Fruit fly (Drosophila melanogaster) whole organism, pupa: ENCODE data around the gene CG13117.

Experiments
- CG10348 ChIP-seq: fragments of 200-800 bp; sonication (Bioruptor generic); IDR thresholded peaks from 2 replicates; pipeline ENCODE4 v1.3.6; 2022; ENCODE audit warnings: missing biosample characterization, missing genetic modification characterization
- CG12605 ChIP-seq: fragments of 200-800 bp; sonication (Bioruptor generic); IDR thresholded peaks from 2 replicates; pipeline ENCODE4 v1.3.6; 2022; ENCODE audit warnings: missing biosample characterization, missing genetic modification characterization
- CG13204 ChIP-seq: fragments of 200-800 bp; sonication (Bioruptor generic); optimal IDR thresholded peaks from 2 replicates; lab custom pipeline; 2018; ENCODE audit warnings: missing biosample characterization, mild to moderate bottlenecking, missing genetic modification characterization, moderate library complexity
- CG14655 ChIP-seq: fragments of 200-800 bp; sonication (Bioruptor generic); optimal IDR thresholded peaks from 3 replicates; lab custom pipeline; 2017; ENCODE audit warnings: mild to moderate bottlenecking, missing biosample characterization, missing genetic modification reagents, missing genetic modification characterization
- CG15710 ChIP-seq: fragments of 200-800 bp; sonication (Bioruptor generic); optimal IDR thresholded peaks from 2 replicates; lab custom pipeline; 2018; ENCODE audit warnings: missing biosample characterization, mild to moderate bottlenecking, missing genetic modification characterization, moderate library complexity
- CG17806 ChIP-seq: fragments of 200-800 bp; sonication (Bioruptor generic); optimal IDR thresholded peaks from 2 replicates; lab custom pipeline; 2018; ENCODE audit warnings: missing biosample characterization, mild to moderate bottlenecking, missing genetic modification characterization, moderate library complexity
- CG32121 ChIP-seq: fragments of 200-800 bp; sonication (Bioruptor generic); IDR thresholded peaks from 2 replicates; pipeline ENCODE4 v1.3.6; 2022; ENCODE audit warnings: missing biosample characterization, missing genetic modification characterization
- CG34367 ChIP-seq: fragments of 200-800 bp; sonication (Bioruptor generic); optimal IDR thresholded peaks from 2 replicates; lab custom pipeline; 2018; ENCODE audit warnings: missing biosample characterization, mild to moderate bottlenecking, missing genetic modification characterization
- CG4496 ChIP-seq: fragments of 200-800 bp; sonication (Bioruptor generic); IDR thresholded peaks from 3 replicates; pipeline ENCODE4 v1.3.6; 2022; ENCODE audit warnings: missing biosample characterization, missing genetic modification characterization
- CG8159 ChIP-seq: fragments of 200-800 bp; sonication (Bioruptor generic); optimal IDR thresholded peaks from 3 replicates; lab custom pipeline; 2018; ENCODE audit warnings: missing biosample characterization, mild to moderate bottlenecking, missing genetic modification characterization, moderate library complexity
- CG8301 ChIP-seq: fragments of 200-800 bp; sonication (Bioruptor generic); optimal IDR thresholded peaks from 2 replicates; lab custom pipeline; 2018; ENCODE audit warnings: missing biosample characterization, mild to moderate bottlenecking, missing genetic modification characterization
- CG9948 ChIP-seq: fragments of 200-800 bp; sonication (Bioruptor generic); optimal IDR thresholded peaks from 2 replicates; lab custom pipeline; 2018; ENCODE audit warnings: missing biosample characterization, mild to moderate bottlenecking, missing genetic modification characterization, moderate library complexity
- D1 ChIP-seq: fragments of 200-800 bp; sonication (Bioruptor generic); optimal IDR thresholded peaks from 2 replicates; lab custom pipeline; 2018; ENCODE audit warnings: missing biosample characterization, mild to moderate bottlenecking, missing genetic modification characterization, moderate library complexity
- EcR ChIP-seq: fragments of 200-800 bp; sonication (Bioruptor generic); optimal IDR thresholded peaks from 3 replicates; lab custom pipeline; 2019; ENCODE audit warnings: missing biosample characterization, missing genetic modification characterization, mild to moderate bottlenecking, moderate library complexity, missing genetic modification reagents
- Ets98B ChIP-seq: fragments of 200-800 bp; sonication (Bioruptor generic); IDR thresholded peaks from 2 replicates; pipeline ENCODE4 v1.3.6; 2022; ENCODE audit warnings: missing biosample characterization, missing genetic modification characterization
- Pif1A ChIP-seq: fragments of 200-800 bp; sonication (Bioruptor generic); optimal IDR thresholded peaks from 3 replicates; lab custom pipeline; 2016; ENCODE audit warnings: missing biosample characterization, missing genetic modification characterization
- Pif1B ChIP-seq: fragments of 200-800 bp; sonication (Bioruptor generic); optimal IDR thresholded peaks from 3 replicates; lab custom pipeline; 2016; ENCODE audit warnings: missing biosample characterization, missing genetic modification characterization
- Snoo ChIP-seq: fragments of 200-800 bp; sonication (Bioruptor generic); optimal IDR thresholded peaks from 3 replicates; lab custom pipeline; 2017; ENCODE audit warnings: missing biosample characterization, mild to moderate bottlenecking, missing genetic modification characterization, inconsistent platforms
- fd96Ca ChIP-seq: fragments of 200-800 bp; sonication (Bioruptor generic); IDR thresholded peaks from 3 replicates; pipeline ENCODE4 v1.3.6; 2022; ENCODE audit warnings: missing biosample characterization, missing genetic modification characterization
- gl ChIP-seq: fragments of 200-800 bp; sonication (Bioruptor generic); optimal IDR thresholded peaks from 2 replicates; lab custom pipeline; 2018; ENCODE audit warnings: missing biosample characterization, mild to moderate bottlenecking, missing genetic modification characterization
- rn ChIP-seq: fragments of 200-800 bp; sonication (Bioruptor generic); IDR thresholded peaks from 2 replicates; pipeline ENCODE4 v1.3.6; 2022; ENCODE audit warnings: missing biosample characterization, missing genetic modification characterization

Gene CG13117

dm6 chr2L:9734134-9734533 lies 2.3 kb upstream of the CG13117 start:
- TF ChIP-seq Snoo (tag; lab: Kevin White, UChicago) = peak; percentile 15
- no peak for TF ChIP-seq CG17806 (tag; lab: Kevin White, UChicago)
- TF ChIP-seq CG4496 (GFP tag; lab: Robert Waterston, UW) = 0 out of 3 replicates have a peak, but pooled peaks have one; percentile 13
- peak; percentile 5 for TF ChIP-seq CG8159
- TF ChIP-seq CG34367 = peak; percentile 14
- peak; percentile 40 for TF ChIP-seq Pif1A (GFP tag; lab: Kevin White, UChicago)

dm6 chr2L:9737360-9737759 lies 915 bp downstream of the CG13117 start:
- TF ChIP-seq CG9948 (tag; lab: Kevin White, UChicago) (no peak), CG14655 (no peak), CG10348 (GFP tag; lab: Robert Waterston, UW) (no peak), fd96Ca (GFP tag; lab: Robert Waterston, UW) (no peak), CG13204 (no peak), CG8159 (no peak), gl (tag; lab: Kevin White, UChicago) (no peak), Pif1B (GFP tag; lab: Kevin White, UChicago) (no peak), CG15710 (tag; lab: Kevin White, UChicago) (no peak), CG32121 (no peak), EcR (GFP tag; lab: Kevin White, UChicago) (no peak), CG34367 (no peak), Snoo (tag; lab: Kevin White, UChicago) (no peak), CG17806 (tag; lab: Kevin White, UChicago) (no peak), CG8301 (no peak)
- TF ChIP-seq, all 21 proteins: peak for 0

- peak; percentile 59 for TF ChIP-seq CG14655
- TF ChIP-seq CG34367 = no peak
- no peak; the same call in 1 of the 2 replicates for TF ChIP-seq rn (GFP tag; lab: Robert Waterston, UW)
- TF ChIP-seq Ets98B = no peak
- peak; percentile 47 for TF ChIP-seq CG17806 (tag; lab: Kevin White, UChicago)
- TF ChIP-seq EcR (GFP tag; lab: Kevin White, UChicago) = no peak
- TF ChIP-seq CG15710 (tag; lab: Kevin White, UChicago) = peak; percentile 42
- no peak for TF ChIP-seq Snoo (tag; lab: Kevin White, UChicago)
- TF ChIP-seq CG10348 (GFP tag; lab: Robert Waterston, UW) = no peak
- peak; percentile 59; the same call in 2 of the 3 replicates for TF ChIP-seq fd96Ca (GFP tag; lab: Robert Waterston, UW)
- TF ChIP-seq gl (tag; lab: Kevin White, UChicago) = no peak
- no peak for TF ChIP-seq D1 (tag; lab: Kevin White, UChicago)
- TF ChIP-seq Pif1B (GFP tag; lab: Kevin White, UChicago) = no peak
- TF ChIP-seq CG4496 (GFP tag; lab: Robert Waterston, UW) = peak; percentile 44; the same call in 1 of the 3 replicates
- no peak for TF ChIP-seq CG12605 (GFP tag; lab: Robert Waterston, UW)
- peak; percentile 17; the same call in 1 of the 2 replicates for TF ChIP-seq CG32121
- TF ChIP-seq CG8159 = peak; percentile 61
- TF ChIP-seq Pif1A (GFP tag; lab: Kevin White, UChicago) = no peak
- TF ChIP-seq CG8301 = peak; percentile 49
- TF ChIP-seq CG13204 = no peak
- TF ChIP-seq CG9948 (tag; lab: Kevin White, UChicago) = peak; percentile 37
Observed at dm6 chr2L:9737803-9738202, 1.4 kb downstream of the CG13117 start.

dm6 chr2L:9739685-9740084 lies 3.2 kb downstream of the CG13117 start:
- TF ChIP-seq gl (tag; lab: Kevin White, UChicago) = no peak
- TF ChIP-seq EcR (GFP tag; lab: Kevin White, UChicago) = no peak
- TF ChIP-seq Pif1A (GFP tag; lab: Kevin White, UChicago) = no peak
- TF ChIP-seq Ets98B = no peak
- no peak for TF ChIP-seq CG17806 (tag; lab: Kevin White, UChicago)
- no peak for TF ChIP-seq CG8301
- no peak for TF ChIP-seq CG4496 (GFP tag; lab: Robert Waterston, UW)
- no peak for TF ChIP-seq CG12605 (GFP tag; lab: Robert Waterston, UW)
- no peak for TF ChIP-seq CG10348 (GFP tag; lab: Robert Waterston, UW)
- no peak for TF ChIP-seq fd96Ca (GFP tag; lab: Robert Waterston, UW)
- TF ChIP-seq Pif1B (GFP tag; lab: Kevin White, UChicago) = no peak
- no peak for TF ChIP-seq CG15710 (tag; lab: Kevin White, UChicago)
- no peak for TF ChIP-seq rn (GFP tag; lab: Robert Waterston, UW)
- no peak for TF ChIP-seq CG13204
- TF ChIP-seq CG9948 (tag; lab: Kevin White, UChicago) = no peak
- no peak for TF ChIP-seq CG34367
- no peak for TF ChIP-seq D1 (tag; lab: Kevin White, UChicago)
- no peak for TF ChIP-seq CG14655
- TF ChIP-seq CG8159 = no peak

- TF ChIP-seq rn (GFP tag; lab: Robert Waterston, UW) (no peak), Pif1A (GFP tag; lab: Kevin White, UChicago) (no peak), CG14655 (no peak), CG4496 (GFP tag; lab: Robert Waterston, UW) (no peak), CG8159 (no peak), EcR (GFP tag; lab: Kevin White, UChicago) (no peak), gl (tag; lab: Kevin White, UChicago) (no peak), CG8301 (no peak), CG17806 (tag; lab: Kevin White, UChicago) (no peak), CG10348 (GFP tag; lab: Robert Waterston, UW) (no peak), fd96Ca (GFP tag; lab: Robert Waterston, UW) (no peak), D1 (tag; lab: Kevin White, UChicago) (no peak), Snoo (tag; lab: Kevin White, UChicago) (no peak), CG15710 (tag; lab: Kevin White, UChicago) (no peak), Ets98B (no peak), CG34367 (no peak)
Observed at dm6 chr2L:9743823-9744222, 7.4 kb downstream of the CG13117 start.

dm6 chr2L:9744634-9745033 lies 8.2 kb downstream of the CG13117 start:
- TF ChIP-seq rn (GFP tag; lab: Robert Waterston, UW) (no peak), Pif1A (GFP tag; lab: Kevin White, UChicago) (no peak), fd96Ca (GFP tag; lab: Robert Waterston, UW) (0 out of 3 replicates have a peak, but pooled peaks have one; percentile 23), gl (tag; lab: Kevin White, UChicago) (no peak), Pif1B (GFP tag; lab: Kevin White, UChicago) (no peak), CG14655 (peak; percentile 43), CG8301 (peak; percentile 12), CG34367 (no peak), CG17806 (tag; lab: Kevin White, UChicago) (no peak), CG9948 (tag; lab: Kevin White, UChicago) (no peak)
